Worm (Caenorhabditis elegans) whole organism, late embryonic: Measurements from ENCODE around the gene nhr-45.

ENCODE experiments used
- C08G9.2 ChIP-seq: sonication (generic microtip); optimal IDR thresholded peaks from 2 replicates; lab custom pipeline; 2016; ENCODE audit warnings: mild to moderate bottlenecking, missing genetic modification characterization, moderate library complexity, missing compliant biosample characterization
- C38D4.7 ChIP-seq: fragments of 200-800 bp; sonication (Bioruptor generic); optimal IDR thresholded peaks from 2 replicates; lab custom pipeline; 2018; ENCODE audit warnings: mild to moderate bottlenecking, missing genetic modification characterization, moderate library complexity, missing compliant biosample characterization
- K09A11.1 ChIP-seq: sonication (generic microtip); optimal IDR thresholded peaks from 2 replicates; lab custom pipeline; 2017; ENCODE audit warnings: antibody characterized with exemption, mild to moderate bottlenecking, missing genetic modification characterization, missing compliant biosample characterization; ENCODE audit not compliant: insufficient read depth
- Y22D7AL.16 ChIP-seq: sonication (generic microtip); optimal IDR thresholded peaks from 2 replicates; lab custom pipeline; 2016; ENCODE audit warnings: missing genetic modification characterization, missing compliant biosample characterization
- ahr-1 ChIP-seq: sonication (generic microtip); optimal IDR thresholded peaks from 2 replicates; lab custom pipeline; 2016; ENCODE audit warnings: missing genetic modification characterization, missing compliant biosample characterization
- ama-1 ChIP-seq: fragments of 150-350 bp; optimal IDR thresholded peaks from 2 replicates; lab custom pipeline; 2014
- ceh-18 ChIP-seq: sonication (generic microtip); optimal IDR thresholded peaks from 2 replicates; lab custom pipeline; 2016; ENCODE audit warnings: missing genetic modification characterization, missing compliant biosample characterization
- ceh-2 ChIP-seq: sonication (generic microtip); optimal IDR thresholded peaks from 2 replicates; lab custom pipeline; 2016; ENCODE audit warnings: missing genotype, missing genetic modification characterization, missing compliant biosample characterization
- ceh-22 ChIP-seq: sonication (generic microtip); optimal IDR thresholded peaks from 2 replicates; lab custom pipeline; 2017; ENCODE audit warnings: missing biosample characterization, missing genetic modification characterization
- ceh-24 ChIP-seq: sonication (generic microtip); optimal IDR thresholded peaks from 2 replicates; lab custom pipeline; 2016; ENCODE audit warnings: mild to moderate bottlenecking, missing genetic modification characterization, missing compliant biosample characterization
- ceh-31 ChIP-seq: sonication (generic microtip); optimal IDR thresholded peaks from 2 replicates; lab custom pipeline; 2016; ENCODE audit warnings: missing genetic modification characterization, missing compliant biosample characterization
- ceh-34 ChIP-seq: sonication (generic microtip); optimal IDR thresholded peaks from 2 replicates; lab custom pipeline; 2016; ENCODE audit warnings: mild to moderate bottlenecking, missing genetic modification characterization, missing compliant biosample characterization
- ceh-6 ChIP-seq: fragments of 200-800 bp; sonication (Bioruptor generic); optimal IDR thresholded peaks from 2 replicates; lab custom pipeline; 2018; ENCODE audit warnings: mild to moderate bottlenecking, missing genetic modification characterization, missing compliant biosample characterization
- che-1 ChIP-seq: sonication (generic microtip); optimal IDR thresholded peaks from 2 replicates; lab custom pipeline; 2016; ENCODE audit warnings: mild to moderate bottlenecking, missing genetic modification characterization, missing compliant biosample characterization
- ets-4 ChIP-seq: sonication (generic microtip); optimal IDR thresholded peaks from 2 replicates; lab custom pipeline; 2016; ENCODE audit warnings: missing genetic modification characterization, missing compliant biosample characterization
- fax-1 ChIP-seq: sonication (generic microtip); optimal IDR thresholded peaks from 2 replicates; lab custom pipeline; 2016; ENCODE audit warnings: missing genotype, missing genetic modification characterization, missing compliant biosample characterization
- fkh-10 ChIP-seq: fragments of 150-350 bp; optimal IDR thresholded peaks from 2 replicates; lab custom pipeline; 2014; ENCODE audit warnings: missing biosample characterization, missing genetic modification reagents, missing genetic modification characterization
- fkh-6 ChIP-seq: sonication (generic microtip); optimal IDR thresholded peaks from 2 replicates; lab custom pipeline; 2016; ENCODE audit warnings: missing genetic modification characterization, missing compliant biosample characterization
- gmeb-2 ChIP-seq: sonication (generic microtip); optimal IDR thresholded peaks from 2 replicates; lab custom pipeline; 2016; ENCODE audit warnings: missing genetic modification characterization, inconsistent platforms, missing compliant biosample characterization
- hlh-13 ChIP-seq: fragments of 200-800 bp; sonication (Bioruptor generic); optimal IDR thresholded peaks from 2 replicates; lab custom pipeline; 2018; ENCODE audit warnings: mild to moderate bottlenecking, missing genetic modification characterization, missing compliant biosample characterization
- hlh-15 ChIP-seq: sonication (generic microtip); optimal IDR thresholded peaks from 2 replicates; lab custom pipeline; 2016; ENCODE audit warnings: missing genetic modification characterization, missing compliant biosample characterization
- hlh-30 ChIP-seq: sonication (generic microtip); optimal IDR thresholded peaks from 2 replicates; lab custom pipeline; 2017; ENCODE audit warnings: antibody characterized with exemption, missing genetic modification characterization, missing compliant biosample characterization; ENCODE audit not compliant: insufficient read depth
- hlh-8 ChIP-seq: sonication (generic microtip); optimal IDR thresholded peaks from 2 replicates; lab custom pipeline; 2016; ENCODE audit warnings: missing genotype, missing genetic modification characterization, missing compliant biosample characterization
- lim-6 ChIP-seq: sonication (generic microtip); optimal IDR thresholded peaks from 2 replicates; lab custom pipeline; 2016; ENCODE audit warnings: missing genetic modification characterization, missing compliant biosample characterization
- nfya-1 ChIP-seq: sonication (generic microtip); optimal IDR thresholded peaks from 2 replicates; lab custom pipeline; 2017; ENCODE audit warnings: missing genetic modification characterization, mild to moderate bottlenecking, missing compliant biosample characterization, antibody characterized with exemption, moderate library complexity
- npax-4 ChIP-seq: sonication (generic microtip); optimal IDR thresholded peaks from 2 replicates; lab custom pipeline; 2016; ENCODE audit warnings: missing genetic modification characterization, missing compliant biosample characterization
- pag-3 ChIP-seq: sonication (generic microtip); optimal IDR thresholded peaks from 2 replicates; lab custom pipeline; 2016; ENCODE audit warnings: missing compliant biosample characterization, missing genetic modification characterization, borderline replicate concordance
- pha-2 ChIP-seq: sonication (generic microtip); optimal IDR thresholded peaks from 2 replicates; lab custom pipeline; 2017; ENCODE audit warnings: mild to moderate bottlenecking, missing genetic modification characterization, missing compliant biosample characterization
- pha-4 ChIP-seq: fragments of 150-350 bp; optimal IDR thresholded peaks from 2 replicates; lab custom pipeline; 2018; ENCODE audit warnings: missing biosample characterization, missing genetic modification reagents, missing genetic modification characterization
- pros-1 ChIP-seq: fragments of 150-350 bp; optimal IDR thresholded peaks from 2 replicates; lab custom pipeline; 2014; ENCODE audit warnings: missing biosample characterization, missing genetic modification reagents, missing genetic modification characterization
- sox-2 ChIP-seq: fragments of 200-800 bp; sonication (Bioruptor generic); IDR thresholded peaks from 2 replicates; pipeline ENCODE4 v1.3.6; 2022; ENCODE audit warnings: missing genetic modification reagents, missing genetic modification characterization, missing compliant biosample characterization
- syd-9 ChIP-seq: sonication (generic microtip); optimal IDR thresholded peaks from 2 replicates; lab custom pipeline; 2016; ENCODE audit warnings: mild to moderate bottlenecking, missing genetic modification characterization, moderate library complexity, missing compliant biosample characterization
- tbx-2 ChIP-seq: sonication (generic microtip); optimal IDR thresholded peaks from 2 replicates; lab custom pipeline; 2016; ENCODE audit warnings: missing genetic modification characterization, missing compliant biosample characterization
- ttx-3 ChIP-seq: sonication (generic microtip); optimal IDR thresholded peaks from 2 replicates; lab custom pipeline; 2016; ENCODE audit warnings: missing genetic modification reagents, missing genetic modification characterization, missing compliant biosample characterization
- unc-42 ChIP-seq: sonication (generic microtip); optimal IDR thresholded peaks from 2 replicates; lab custom pipeline; 2016; ENCODE audit warnings: missing genotype, missing genetic modification characterization, missing compliant biosample characterization
- zip-5 ChIP-seq: sonication (generic microtip); optimal IDR thresholded peaks from 2 replicates; lab custom pipeline; 2016; ENCODE audit warnings: missing genetic modification characterization, missing compliant biosample characterization

The nhr-45 gene

DNA sequence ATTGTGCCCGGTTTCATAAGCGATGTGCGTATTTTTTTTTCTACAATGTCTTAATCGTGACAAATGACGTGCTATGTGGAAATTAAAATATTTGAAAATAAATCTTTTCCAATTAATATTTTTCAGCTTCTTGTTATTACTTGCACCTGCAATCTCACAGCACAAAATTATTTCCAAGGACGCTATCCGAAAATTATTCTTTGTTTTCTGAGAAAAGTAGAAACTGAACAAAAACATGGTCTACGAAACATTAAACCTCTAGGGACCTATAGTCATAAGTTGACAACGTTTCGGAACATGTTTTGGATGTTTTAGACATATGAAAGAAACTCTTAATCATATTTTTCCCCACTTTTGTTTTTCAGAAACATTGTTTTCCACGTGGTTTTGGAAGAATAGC, 31.8 kb downstream of the nhr-45 start:
- TF ChIP-seq tbx-2 (tag; lab: Kevin White, UChicago) (no peak), nfya-1 (tag; lab: Kevin White, UChicago) (no peak), lim-6 (tag; lab: Kevin White, UChicago) (no peak), ceh-24 (tag; lab: Kevin White, UChicago) (no peak), K09A11.1 (tag; lab: Kevin White, UChicago) (no peak), ahr-1 (tag; lab: Kevin White, UChicago) (no peak), che-1 (tag; lab: Kevin White, UChicago) (no peak), fkh-6 (tag; lab: Kevin White, UChicago) (no peak), pha-2 (tag; lab: Kevin White, UChicago) (no peak)

ce11 chrX:4626891-4627290, 33.2 kb downstream of the nhr-45 start:
- no peak for TF ChIP-seq ceh-34
- no peak for TF ChIP-seq ttx-3 (tag; lab: Kevin White, UChicago)
- no peak for TF ChIP-seq sox-2
- no peak for TF ChIP-seq ceh-2 (tag; lab: Kevin White, UChicago)
- TF ChIP-seq hlh-30 (tag; lab: Kevin White, UChicago): no peak
- TF ChIP-seq C38D4.7 (GFP tag; lab: Kevin White, UChicago): no peak
- TF ChIP-seq fax-1: no peak
- TF ChIP-seq Y22D7AL.16 (tag; lab: Kevin White, UChicago): no peak

- TF ChIP-seq fkh-10 (no peak), npax-4 (tag; lab: Kevin White, UChicago) (no peak), gmeb-2 (tag; lab: Kevin White, UChicago) (no peak), ceh-6 (GFP tag; lab: Kevin White, UChicago) (no peak), zip-5 (no peak), sox-2 (no peak), pag-3 (tag; lab: Kevin White, UChicago) (no peak), ama-1 (lab: Kevin White, UChicago) (no peak), ceh-22 (tag; lab: Kevin White, UChicago) (no peak), ceh-18 (tag; lab: Kevin White, UChicago) (no peak), fax-1 (no peak), hlh-8 (tag; lab: Kevin White, UChicago) (no peak), ceh-24 (tag; lab: Kevin White, UChicago) (no peak), pha-4 (no peak)
These were observed 35.0 kb downstream of the nhr-45 start for ce11 chrX:4625080-4625479.

- TF ChIP-seq ceh-6 (GFP tag; lab: Kevin White, UChicago): no peak
- TF ChIP-seq ceh-31 (tag; lab: Kevin White, UChicago): peak; percentile 7
- TF ChIP-seq unc-42 (tag; lab: Kevin White, UChicago): peak; percentile 82
These were observed 36.4 kb downstream of the nhr-45 start for ce11 chrX:4623707-4624106.

ce11 chrX:4622024-4622423, 38.1 kb downstream of the nhr-45 start, which contains the start of gene C46C11.3:
Gene C46C11.3, plus strand, starts transcription at chrX:4622324.
- TF ChIP-seq ets-4 (tag; lab: Kevin White, UChicago): no peak
- TF ChIP-seq nfya-1 (tag; lab: Kevin White, UChicago): no peak
- no peak for TF ChIP-seq syd-9 (tag; lab: Kevin White, UChicago)
- TF ChIP-seq hlh-13 (GFP tag; lab: Kevin White, UChicago): no peak
- TF ChIP-seq ceh-34: no peak
- no peak for TF ChIP-seq hlh-15 (tag; lab: Kevin White, UChicago)
- no peak for TF ChIP-seq zip-5
- TF ChIP-seq pros-1 (tag; lab: Kevin White, UChicago): no peak
- TF ChIP-seq C08G9.2: no peak
